Fruit fly (Drosophila melanogaster): ENCODE results near the gene CG4325.

CG4325 gene

DNA sequence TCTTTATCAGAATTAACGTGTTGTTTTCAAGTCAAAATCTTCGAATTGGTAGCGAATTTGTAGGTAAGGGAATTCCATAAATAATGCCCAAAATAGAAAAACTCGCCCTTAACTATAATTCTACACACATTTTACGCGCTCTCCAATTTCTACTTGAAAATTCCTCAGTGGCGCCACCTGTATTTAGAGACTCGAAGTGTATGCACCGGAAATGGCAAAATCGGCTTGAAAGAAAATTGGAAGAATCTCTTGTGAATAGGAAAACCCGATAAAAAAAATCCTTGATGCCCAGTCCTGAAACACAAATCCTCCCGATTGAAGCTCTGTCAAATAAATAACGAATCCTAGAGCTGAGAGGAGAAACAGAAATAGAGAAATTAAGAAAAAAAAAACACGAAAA is 37.8 kb downstream of the CG4325 start (continued):
- TF ChIP-seq tll (GFP tag; optimal IDR thresholded peaks at IDR 0.05): no peak
- TF ChIP-seq yki (optimal IDR thresholded peaks at IDR 0.05): no peak
- peak; percentile 95 for TF ChIP-seq CTCF (GFP tag; optimal IDR thresholded peaks at IDR 0.05)
- TF ChIP-seq pho (GFP tag; optimal IDR thresholded peaks at IDR 0.05): peak; percentile 26
- TF ChIP-seq sug (tag; optimal IDR thresholded peaks at IDR 0.05): peak; percentile 53
- peak in 1 of 2 experiments; percentile 43 for TF ChIP-seq insv (GFP tag; optimal IDR thresholded peaks at IDR 0.05)
- TF ChIP-seq gem (tag; optimal IDR thresholded peaks at IDR 0.05): no peak
- no peak for TF ChIP-seq ash1 (GFP tag; optimal IDR thresholded peaks at IDR 0.05)
- peak; percentile 21 for TF ChIP-seq Antp (GFP tag; optimal IDR thresholded peaks at IDR 0.05)
- peak; percentile 45 for TF ChIP-seq Nf-YC (tag; optimal IDR thresholded peaks at IDR 0.05)
- TF ChIP-seq eve (GFP tag; optimal IDR thresholded peaks at IDR 0.05): no peak
- peak; percentile 34 for TF ChIP-seq CG8359 (GFP tag; optimal IDR thresholded peaks at IDR 0.05; ENCODE audit: borderline replicate concordance)
- 0 out of 2 replicates have a peak, but pooled peaks have one; percentile 35 for TF ChIP-seq CG7372 (GFP tag; IDR thresholded peaks at IDR 0.05)
- TF ChIP-seq run (tag; optimal IDR thresholded peaks at IDR 0.05): no peak
- peak; percentile 50 for TF ChIP-seq CG2202 (tag; optimal IDR thresholded peaks at IDR 0.05)
- peak; percentile 55 for TF ChIP-seq ttk (GFP tag; IDR thresholded peaks at IDR 0.05)
- TF ChIP-seq slou (GFP tag; optimal IDR thresholded peaks at IDR 0.05): peak; percentile 23
- peak; percentile 61 for TF ChIP-seq schlank (tag; optimal IDR thresholded peaks at IDR 0.05)
- no peak for TF ChIP-seq unc-4 (GFP tag; IDR thresholded peaks at IDR 0.05; ENCODE audit: partially characterized antibody)
- peak; percentile 42 for TF ChIP-seq CG1602 (GFP tag; optimal IDR thresholded peaks at IDR 0.05)
- no peak for TF ChIP-seq Gug (GFP tag; IDR thresholded peaks at IDR 0.05)
- TF ChIP-seq Meics (GFP tag; optimal IDR thresholded peaks at IDR 0.05): peak; percentile 77
- no peak for TF ChIP-seq CG12769 (tag; optimal IDR thresholded peaks at IDR 0.05)
- no peak for TF ChIP-seq tio (GFP tag; optimal IDR thresholded peaks at IDR 0.05)
- no peak for TF ChIP-seq CG3847 (GFP tag; IDR thresholded peaks at IDR 0.05)
- TF ChIP-seq pita (GFP tag; optimal IDR thresholded peaks at IDR 0.05): peak; percentile 16
- TF ChIP-seq CG6272 (GFP tag; IDR thresholded peaks at IDR 0.05): no peak
- peak; percentile 36 for TF ChIP-seq gro (GFP tag; optimal IDR thresholded peaks at IDR 0.05)
- no peak for TF ChIP-seq rib (GFP tag; IDR thresholded peaks at IDR 0.05)
- peak; percentile 39; the same call in 1 of the 2 replicates for TF ChIP-seq gsb (GFP tag; IDR thresholded peaks at IDR 0.05)
- TF ChIP-seq peb (GFP tag; IDR thresholded peaks at IDR 0.05): no peak
- TF ChIP-seq caup (GFP tag; optimal IDR thresholded peaks at IDR 0.05; ENCODE audit: severe bottlenecking): peak; percentile 82
- peak; percentile 67 for TF ChIP-seq CG7839 (tag; optimal IDR thresholded peaks at IDR 0.05)
- no peak for TF ChIP-seq CG11504 (tag; optimal IDR thresholded peaks at IDR 0.05)

DNA sequence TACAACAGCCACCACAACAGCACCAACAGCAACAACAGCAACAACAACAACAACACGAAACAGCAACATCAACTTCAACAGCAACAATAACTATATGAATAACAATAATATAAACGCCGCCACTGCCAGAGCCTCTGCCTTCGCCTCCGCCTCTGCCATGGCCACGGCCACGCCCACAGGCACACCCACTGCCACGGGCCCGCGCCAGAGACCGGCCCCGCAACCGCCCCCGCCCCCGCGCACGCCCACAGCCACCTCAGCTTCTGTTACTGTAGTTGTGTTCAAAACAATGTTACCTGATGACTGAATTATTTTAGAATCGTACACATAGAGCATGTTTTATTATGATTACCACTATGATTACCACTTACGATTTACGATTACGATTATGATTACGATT is 39.5 kb downstream of the CG4325 start:
- TF ChIP-seq crol (GFP tag; IDR thresholded peaks at IDR 0.05): peak; percentile 49; the same call in 1 of the 2 replicates
- no peak for TF ChIP-seq gcm2 (GFP tag; optimal IDR thresholded peaks at IDR 0.05)
- TF ChIP-seq CG3838 (GFP tag; optimal IDR thresholded peaks at IDR 0.05): no peak
- TF ChIP-seq stc (GFP tag; IDR thresholded peaks at IDR 0.05): no peak
- no peak for TF ChIP-seq slbo (GFP tag; IDR thresholded peaks at IDR 0.05)
- TF ChIP-seq mam (GFP tag; optimal IDR thresholded peaks at IDR 0.05): no peak
- TF ChIP-seq onecut (GFP tag; IDR thresholded peaks at IDR 0.05): no peak
- no peak for TF ChIP-seq CG10147 (GFP tag; optimal IDR thresholded peaks at IDR 0.05)
- TF ChIP-seq cato (GFP tag; optimal IDR thresholded peaks at IDR 0.05; ENCODE audit: borderline replicate concordance): no peak
- TF ChIP-seq ato (GFP tag; IDR thresholded peaks at IDR 0.05; ENCODE audit: partially characterized antibody): no peak
- no peak for TF ChIP-seq CG13424 (tag; optimal IDR thresholded peaks at IDR 0.05)
- TF ChIP-seq CG5180 (GFP tag; optimal IDR thresholded peaks at IDR 0.05): no peak
- TF ChIP-seq CG2712 (tag; optimal IDR thresholded peaks at IDR 0.05): no peak
- no peak for TF ChIP-seq eyg (GFP tag; optimal IDR thresholded peaks at IDR 0.05)
- TF ChIP-seq CG32772 (GFP tag; IDR thresholded peaks at IDR 0.05): no peak
- peak; percentile 92 for TF ChIP-seq Hr39 (optimal IDR thresholded peaks at IDR 0.05)
- TF ChIP-seq CG4360 (GFP tag; IDR thresholded peaks at IDR 0.05): peak; percentile 23; the same call in 1 of the 2 replicates
- TF ChIP-seq sr (GFP tag; IDR thresholded peaks at IDR 0.05): peak; percentile 70; the same call in 2 of the 3 replicates
- no peak for TF ChIP-seq CG1792 (GFP tag; optimal IDR thresholded peaks at IDR 0.05)
- no peak for TF ChIP-seq MESR4 (GFP tag; optimal IDR thresholded peaks at IDR 0.05)
- TF ChIP-seq CG9215 (GFP tag; IDR thresholded peaks at IDR 0.05): no peak
